Worm (Caenorhabditis elegans): Measurements from ENCODE around the gene Y77E11A.16.

The Y77E11A.16 gene

ce11 chrIV:1522358-1522757, 37.1 kb downstream of the Y77E11A.16 start:
- TF ChIP-seq ceh-8 (GFP tag; optimal IDR thresholded peaks at IDR 0.05) = peak; percentile 71
- TF ChIP-seq xbp-1 (tag; optimal IDR thresholded peaks at IDR 0.05) = no peak
- TF ChIP-seq efl-1 (optimal IDR thresholded peaks at IDR 0.05) = no peak
- peak in 1 of 2 experiments; percentile 87 for TF ChIP-seq efl-1 (GFP tag; optimal IDR thresholded peaks at IDR 0.05 in 1 of 2)

ce11 chrIV:1523418-1523817, 38.2 kb downstream of the Y77E11A.16 start, which contains the start of gene K03H6.1:
Gene K03H6.1, plus strand, starts transcription at chrIV:1523718.
- TF ChIP-seq aha-1 (tag; optimal IDR thresholded peaks at IDR 0.05) (no peak), hlh-17 (GFP tag; optimal IDR thresholded peaks at IDR 0.05; ENCODE audit: borderline replicate concordance) (no peak), ceh-90 (tag; optimal IDR thresholded peaks at IDR 0.05) (no peak), ceh-8 (GFP tag; optimal IDR thresholded peaks at IDR 0.05) (no peak), grh-1 (GFP tag; IDR thresholded peaks at IDR 0.05) (no peak), nhr-71 (tag; optimal IDR thresholded peaks at IDR 0.05) (no peak), ceh-63 (GFP tag; optimal IDR thresholded peaks at IDR 0.05) (no peak), unc-86 (tag; optimal IDR thresholded peaks at IDR 0.05) (no peak), fkh-4 (tag; optimal IDR thresholded peaks at IDR 0.05; ENCODE audit: borderline replicate concordance) (no peak), mef-2 (tag; optimal IDR thresholded peaks at IDR 0.05) (no peak), pqm-1 (tag; optimal IDR thresholded peaks at IDR 0.05) (no peak), pax-3 (tag; optimal IDR thresholded peaks at IDR 0.05) (no peak), dsc-1 (tag; optimal IDR thresholded peaks at IDR 0.05) (no peak), alr-1 (tag; optimal IDR thresholded peaks at IDR 0.05; ENCODE audit: borderline replicate concordance) (no peak), ets-5 (GFP tag; IDR thresholded peaks at IDR 0.05) (no peak), elt-3 (tag; optimal IDR thresholded peaks at IDR 0.05) (no peak), lin-35 (GFP tag; optimal IDR thresholded peaks at IDR 0.05) (no peak), unc-30 (tag; optimal IDR thresholded peaks at IDR 0.05) (no peak)

DNA sequence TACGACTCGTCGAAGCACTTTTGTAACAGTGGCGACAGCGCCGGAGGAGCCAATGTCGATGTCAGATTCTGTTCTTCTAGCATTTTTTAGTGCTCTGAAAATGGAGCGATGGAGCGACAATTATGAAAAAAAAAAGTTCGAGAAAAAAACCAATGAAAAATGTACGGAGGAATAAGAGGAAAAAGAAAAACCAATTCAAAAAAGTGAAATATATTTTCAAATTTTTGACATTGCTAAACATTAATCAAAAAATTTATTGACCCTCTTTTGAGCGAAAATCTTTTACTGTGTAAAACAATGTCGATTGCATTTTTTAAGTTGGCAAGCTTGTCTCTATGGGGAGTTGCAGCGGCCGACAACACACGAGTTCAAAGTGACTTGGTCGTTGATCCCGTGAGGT, 51.1 kb downstream of the Y77E11A.16 start, which contains the start of gene K03H6.5:
K03H6.5 (minus strand) TSS at position 101 of the 400 bp plus-strand sequence.
- no peak for TF ChIP-seq nhr-76 (tag; optimal IDR thresholded peaks at IDR 0.05)
- TF ChIP-seq ceh-88 (GFP tag; IDR thresholded peaks at IDR 0.05) = no peak
- TF ChIP-seq ztf-11 (tag; optimal IDR thresholded peaks at IDR 0.05) = no peak
- TF ChIP-seq zip-4 (GFP tag; optimal IDR thresholded peaks at IDR 0.05) = no peak
- TF ChIP-seq nhr-85 (tag) = no peak
- no peak for TF ChIP-seq ets-5 (GFP tag; IDR thresholded peaks at IDR 0.05)
- TF ChIP-seq aly-2 (tag; optimal IDR thresholded peaks at IDR 0.05) = no peak
